Worm (Caenorhabditis elegans): ENCODE results near the gene blos-7.

The blos-7 gene

ce11 chrIV:3552933-3553332 lies 29.8 kb downstream of the blos-7 start:
- TF ChIP-seq W03F9.2 (tag; optimal IDR thresholded peaks at IDR 0.05) (no peak), dao-5 (tag; optimal IDR thresholded peaks at IDR 0.05) (no peak), him-1 (tag; optimal IDR thresholded peaks at IDR 0.05) (no peak)

DNA sequence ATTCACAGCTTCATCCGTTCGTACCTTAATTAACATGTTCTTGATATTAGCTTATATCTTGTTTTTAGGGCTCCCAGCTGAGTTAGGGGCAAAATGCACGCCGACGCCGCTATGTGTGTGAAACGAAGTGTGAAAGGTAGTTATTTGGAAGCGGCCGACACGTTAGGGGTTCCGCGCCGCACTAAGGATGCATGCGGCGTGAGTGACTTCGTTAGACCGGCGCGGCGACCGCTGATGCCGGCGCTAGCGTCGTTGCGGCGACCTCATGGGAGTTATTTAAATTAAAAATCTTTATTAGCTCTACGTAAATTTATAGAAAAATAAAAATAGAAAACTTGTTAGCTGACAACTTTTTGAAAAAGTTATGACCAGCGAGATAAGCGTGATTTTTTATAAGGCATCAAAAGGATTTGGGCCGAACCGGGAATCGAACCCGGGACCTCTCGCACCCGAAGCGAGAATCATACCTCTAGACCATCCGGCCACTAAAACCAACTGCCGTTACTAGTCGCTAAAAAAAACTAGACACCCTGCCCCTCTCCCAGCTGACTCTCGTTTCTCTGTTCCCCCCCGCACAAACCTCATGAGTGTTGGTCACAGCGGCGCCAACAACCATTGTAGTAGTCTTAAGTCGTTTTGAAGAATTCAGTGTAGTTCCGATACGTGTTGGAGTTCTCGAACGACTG lies 30.8 kb downstream of the blos-7 start:
- TF ChIP-seq dao-5 (tag; optimal IDR thresholded peaks at IDR 0.05), result no peak
- peak; percentile 31 for TF ChIP-seq him-1 (tag; optimal IDR thresholded peaks at IDR 0.05)
- no peak for TF ChIP-seq W03F9.2 (tag; optimal IDR thresholded peaks at IDR 0.05)

DNA sequence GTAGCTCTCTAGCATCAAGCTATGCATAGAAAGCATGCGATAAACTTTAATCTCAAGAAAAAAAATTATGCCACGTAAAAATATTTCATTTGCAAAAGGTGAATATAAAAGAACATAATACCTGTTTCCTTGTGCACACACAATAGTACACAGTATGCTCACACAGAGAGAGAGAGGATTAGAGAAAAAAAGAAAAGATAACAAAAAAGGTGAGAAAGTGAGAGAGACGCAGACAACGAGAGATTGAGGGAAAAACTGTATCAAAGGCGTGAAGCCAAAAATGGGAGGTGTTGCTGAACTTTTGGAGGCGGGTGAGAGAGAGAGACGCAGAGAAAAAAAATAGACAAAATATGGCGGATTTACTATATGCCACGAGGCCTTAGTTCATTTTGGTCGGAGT lies 34.4 kb downstream of the blos-7 start:
- no peak for TF ChIP-seq dao-5 (tag; optimal IDR thresholded peaks at IDR 0.05)
- TF ChIP-seq him-1 (tag; optimal IDR thresholded peaks at IDR 0.05), result no peak
- TF ChIP-seq W03F9.2 (tag; optimal IDR thresholded peaks at IDR 0.05), result no peak

DNA sequence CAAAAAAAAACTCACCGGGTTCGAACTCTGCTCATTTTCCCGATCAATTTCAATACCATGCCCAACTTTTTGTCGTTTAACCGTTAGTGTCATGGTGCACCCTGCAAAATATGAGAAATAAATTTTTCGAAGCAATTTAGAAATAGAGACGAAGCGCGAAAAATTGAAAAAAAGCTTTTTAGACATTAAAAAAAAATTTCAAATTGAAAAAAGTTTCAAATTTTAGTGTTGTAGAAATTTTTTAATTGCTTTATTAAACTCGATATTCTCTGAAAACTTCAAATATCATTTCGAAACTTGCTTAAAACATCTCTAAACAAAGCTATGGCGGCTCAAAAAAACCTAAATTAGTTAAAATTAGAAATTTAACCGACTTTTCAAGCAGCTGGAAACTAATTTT lies 35.2 kb downstream of the blos-7 start, which contains the start of gene nstp-6:
nstp-6 (minus strand) TSS at position 101 of the 400 bp plus-strand sequence.
- TF ChIP-seq dao-5 (tag; optimal IDR thresholded peaks at IDR 0.05), result no peak
- TF ChIP-seq W03F9.2 (tag; optimal IDR thresholded peaks at IDR 0.05), result no peak
- TF ChIP-seq him-1 (tag; optimal IDR thresholded peaks at IDR 0.05), result no peak

- TF ChIP-seq him-1 (tag; optimal IDR thresholded peaks at IDR 0.05), result no peak
- no peak for TF ChIP-seq W03F9.2 (tag; optimal IDR thresholded peaks at IDR 0.05)
- TF ChIP-seq dao-5 (tag; optimal IDR thresholded peaks at IDR 0.05), result no peak
These were observed 37.6 kb downstream of the blos-7 start for ce11 chrIV:3545060-3545459.

DNA sequence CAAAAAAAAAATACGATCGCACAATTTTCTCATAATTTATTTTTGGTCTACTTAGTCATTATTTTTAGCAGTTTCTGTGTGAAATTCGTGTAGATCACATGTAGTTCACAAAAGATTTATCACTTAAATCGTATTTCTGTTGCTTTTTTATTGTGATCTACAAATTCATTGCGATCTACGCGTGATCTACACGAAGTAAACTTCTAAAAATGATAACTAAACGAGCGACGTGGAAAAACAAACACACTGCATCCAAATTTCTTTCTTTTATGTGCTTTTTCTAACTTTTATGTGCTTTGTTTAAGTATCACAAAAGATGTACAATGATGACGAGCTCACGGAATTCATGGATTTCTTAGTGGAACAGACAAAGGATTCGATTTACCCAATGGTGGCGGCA lies 42.8 kb downstream of the blos-7 start, which contains the start of gene B0212.3:
B0212.3 (plus strand) TSS at position 301 of the 400 bp plus-strand sequence.
- TF ChIP-seq dao-5 (tag; optimal IDR thresholded peaks at IDR 0.05) (no peak), him-1 (tag; optimal IDR thresholded peaks at IDR 0.05) (no peak), W03F9.2 (tag; optimal IDR thresholded peaks at IDR 0.05) (no peak)

DNA sequence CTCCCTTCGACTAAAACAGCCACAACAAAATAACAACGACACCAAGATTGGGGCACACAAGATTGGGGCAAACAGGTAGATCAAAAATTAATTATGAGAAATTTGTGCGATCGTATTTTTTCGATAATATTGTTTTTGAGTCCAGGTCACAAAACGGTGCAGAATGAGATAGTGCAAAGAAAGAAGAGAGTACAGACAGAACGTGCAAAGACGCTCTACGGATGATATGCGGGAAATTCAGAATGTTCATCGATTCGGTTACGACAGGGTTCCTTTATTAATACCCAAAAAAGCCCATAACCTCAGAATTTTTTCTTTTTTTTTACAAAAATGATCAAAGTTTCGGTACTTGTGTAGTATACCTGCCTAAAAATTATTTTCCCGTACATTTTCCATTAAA lies 43.5 kb downstream of the blos-7 start:
- TF ChIP-seq W03F9.2 (tag; optimal IDR thresholded peaks at IDR 0.05) (no peak), him-1 (tag; optimal IDR thresholded peaks at IDR 0.05) (no peak), dao-5 (tag; optimal IDR thresholded peaks at IDR 0.05) (no peak)

ce11 chrIV:3532989-3533388 lies 49.7 kb downstream of the blos-7 start:
- TF ChIP-seq him-1 (tag; optimal IDR thresholded peaks at IDR 0.05) (no peak), W03F9.2 (tag; optimal IDR thresholded peaks at IDR 0.05) (no peak), dao-5 (tag; optimal IDR thresholded peaks at IDR 0.05) (no peak)

- TF ChIP-seq W03F9.2 (tag; optimal IDR thresholded peaks at IDR 0.05) (no peak), dao-5 (tag; optimal IDR thresholded peaks at IDR 0.05) (no peak), him-1 (tag; optimal IDR thresholded peaks at IDR 0.05) (no peak)
These were observed 50.5 kb downstream of the blos-7 start, which contains the start of gene M57.1 for ce11 chrIV:3532167-3532566. Gene M57.1 (plus strand): TSS chrIV:3532467.

DNA sequence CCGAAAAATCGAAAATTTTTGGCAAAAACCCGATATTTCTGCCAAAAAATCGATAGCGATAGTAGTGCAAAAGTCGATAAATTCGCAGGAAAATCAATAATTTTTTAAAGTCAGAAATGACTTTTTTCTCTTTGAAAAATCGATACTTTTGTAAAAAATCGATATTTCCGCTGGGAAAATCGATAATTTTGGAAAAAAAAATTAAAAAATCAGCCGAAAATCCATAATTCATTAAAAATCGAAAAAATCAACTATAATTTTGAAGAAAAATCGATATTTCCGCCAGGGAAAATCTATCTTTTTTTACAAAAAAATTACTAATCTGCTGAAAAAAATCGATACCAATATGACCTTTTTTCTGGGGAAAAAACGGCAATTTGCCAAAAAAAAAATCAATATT lies 51.2 kb downstream of the blos-7 start:
- TF ChIP-seq him-1 (tag; optimal IDR thresholded peaks at IDR 0.05), result no peak
- TF ChIP-seq W03F9.2 (tag; optimal IDR thresholded peaks at IDR 0.05), result no peak
- TF ChIP-seq dao-5 (tag; optimal IDR thresholded peaks at IDR 0.05), result no peak
